Worm (Caenorhabditis elegans) whole organism, L2 larva: ENCODE results near the gene C29A12.22.

Source experiments
- C34F6.9 ChIP-seq: fragments of 150-350 bp; optimal IDR thresholded peaks from 2 replicates; lab custom pipeline; 2014; ENCODE audit warnings: missing biosample characterization, missing genetic modification characterization
- F13H6.1 ChIP-seq: sonication (generic microtip); optimal IDR thresholded peaks from 2 replicates; lab custom pipeline; 2016; ENCODE audit warnings: missing genetic modification characterization, missing compliant biosample characterization
- R02D3.7 ChIP-seq: fragments of 150-350 bp; optimal IDR thresholded peaks from 2 replicates; lab custom pipeline; 2014; ENCODE audit warnings: missing biosample characterization, missing genetic modification characterization
- Y55F3AM.14 ChIP-seq: fragments of 200-800 bp; sonication (Bioruptor generic); optimal IDR thresholded peaks from 2 replicates; lab custom pipeline; 2018; ENCODE audit warnings: mild to moderate bottlenecking, missing genetic modification characterization, missing compliant biosample characterization
- ZK546.5 ChIP-seq: sonication (generic microtip); optimal IDR thresholded peaks from 2 replicates; lab custom pipeline; 2017; ENCODE audit warnings: missing biosample characterization, missing genetic modification characterization
- alr-1 ChIP-seq: fragments of 150-350 bp; optimal IDR thresholded peaks from 2 replicates; lab custom pipeline; 2014; ENCODE audit warnings: missing biosample characterization, missing genetic modification characterization
- aly-2 ChIP-seq: fragments of 150-350 bp; optimal IDR thresholded peaks from 2 replicates; lab custom pipeline; 2014; ENCODE audit warnings: missing biosample characterization, missing genetic modification characterization
- ama-1 ChIP-seq: fragments of 150-350 bp; optimal IDR thresholded peaks from 2 replicates; lab custom pipeline; 2018; ENCODE audit warnings: inconsistent platforms
- blmp-1 ChIP-seq: sonication (generic microtip); optimal IDR thresholded peaks from 2 replicates; lab custom pipeline; 2017; ENCODE audit warnings: missing genetic modification characterization, mild to moderate bottlenecking, missing compliant biosample characterization, antibody characterized with exemption, moderate library complexity; ENCODE audit not compliant: insufficient read depth
- ceh-16 ChIP-seq: fragments of 150-350 bp; optimal IDR thresholded peaks from 2 replicates; lab custom pipeline; 2014; ENCODE audit warnings: missing biosample characterization, missing genetic modification characterization
- ceh-82 ChIP-seq: fragments of 150-350 bp; optimal IDR thresholded peaks from 2 replicates; lab custom pipeline; 2014; ENCODE audit warnings: missing biosample characterization, missing genetic modification characterization
- crh-2 ChIP-seq: sonication (generic microtip); optimal IDR thresholded peaks from 2 replicates; lab custom pipeline; 2017; ENCODE audit warnings: missing biosample characterization, missing genetic modification characterization
- dmd-4 ChIP-seq: sonication (generic microtip); optimal IDR thresholded peaks from 2 replicates; lab custom pipeline; 2017; ENCODE audit warnings: missing biosample characterization, missing genetic modification characterization
- egl-27 ChIP-seq: sonication (generic microtip); optimal IDR thresholded peaks from 3 replicates; lab custom pipeline; 2017; ENCODE audit warnings: missing biosample characterization, missing genetic modification reagents, missing genetic modification characterization
- elt-1 ChIP-seq: fragments of 150-350 bp; optimal IDR thresholded peaks from 2 replicates; lab custom pipeline; 2014; ENCODE audit warnings: missing biosample characterization, missing genetic modification characterization
- elt-3 ChIP-seq: sonication (generic microtip); optimal IDR thresholded peaks from 2 replicates; lab custom pipeline; 2017; ENCODE audit warnings: missing biosample characterization, missing genetic modification characterization
- fos-1 ChIP-seq: fragments of 150-350 bp; optimal IDR thresholded peaks from 2 replicates; lab custom pipeline; 2014; ENCODE audit warnings: missing biosample characterization, missing genetic modification characterization
- gmeb-1 ChIP-seq: fragments of 150-350 bp; optimal IDR thresholded peaks from 2 replicates; lab custom pipeline; 2014; ENCODE audit warnings: missing biosample characterization, missing genetic modification characterization
- lin-11 ChIP-seq: fragments of 150-350 bp; sonication (generic microtip); optimal IDR thresholded peaks from 2 replicates; lab custom pipeline; 2014; ENCODE audit warnings: missing biosample characterization, missing genetic modification characterization, inconsistent platforms, mixed read lengths
- lin-13 ChIP-seq: fragments of 150-350 bp; optimal IDR thresholded peaks from 2 replicates; lab custom pipeline; 2014; ENCODE audit warnings: missing biosample characterization, missing genetic modification reagents, missing genetic modification characterization
- lin-39 ChIP-seq: fragments of 150-350 bp; optimal IDR thresholded peaks from 2 replicates; lab custom pipeline; 2014; ENCODE audit warnings: missing biosample characterization, missing genetic modification reagents, missing genetic modification characterization
- lsy-2 ChIP-seq, 2 experiments: fragments of 150-350 bp in 1 of 2; sonication (generic microtip) in 1 of 2; optimal IDR thresholded peaks; 2 replicates each; lab custom pipeline; 2014 to 2017; ENCODE audit warnings: missing biosample characterization in 2 of 2, missing genetic modification characterization in 2 of 2
- mab-5 ChIP-seq: fragments of 150-350 bp; optimal IDR thresholded peaks from 2 replicates; lab custom pipeline; 2014; ENCODE audit warnings: missing biosample characterization, missing genetic modification characterization
- mbf-1 ChIP-seq: sonication (generic microtip); optimal IDR thresholded peaks from 2 replicates; lab custom pipeline; 2017; ENCODE audit warnings: missing biosample characterization, missing genetic modification characterization
- mdl-1 ChIP-seq, 2 experiments: fragments of 150-350 bp in 1 of 2; sonication (generic microtip) in 1 of 2; optimal IDR thresholded peaks; 2 replicates each; lab custom pipeline; 2017; ENCODE audit warnings: missing biosample characterization in 2 of 2, missing genetic modification characterization in 2 of 2
- nhr-10 ChIP-seq: sonication (generic microtip); optimal IDR thresholded peaks from 2 replicates; lab custom pipeline; 2017; ENCODE audit warnings: missing biosample characterization, missing genetic modification characterization
- nhr-11 ChIP-seq: fragments of 150-350 bp; optimal IDR thresholded peaks from 2 replicates; lab custom pipeline; 2014; ENCODE audit warnings: missing biosample characterization, missing genetic modification characterization
- nhr-12 ChIP-seq: fragments of 150-350 bp; optimal IDR thresholded peaks from 2 replicates; lab custom pipeline; 2014; ENCODE audit warnings: missing biosample characterization, missing genetic modification characterization
- nhr-129 ChIP-seq: fragments of 150-350 bp; optimal IDR thresholded peaks from 2 replicates; lab custom pipeline; 2014; ENCODE audit warnings: missing biosample characterization, missing genetic modification characterization
- nhr-21 ChIP-seq: fragments of 150-350 bp; optimal IDR thresholded peaks from 2 replicates; lab custom pipeline; 2014; ENCODE audit warnings: missing biosample characterization, missing genetic modification characterization
- nhr-23 ChIP-seq: fragments of 150-350 bp; optimal IDR thresholded peaks from 2 replicates; lab custom pipeline; 2014; ENCODE audit warnings: missing biosample characterization, missing genetic modification reagents, missing genetic modification characterization
- nhr-237 ChIP-seq: fragments of 150-350 bp; optimal IDR thresholded peaks from 2 replicates; lab custom pipeline; 2014; ENCODE audit warnings: missing biosample characterization, missing genetic modification characterization
- nhr-25 ChIP-seq: fragments of 150-350 bp; sonication (generic microtip); optimal IDR thresholded peaks from 3 replicates; lab custom pipeline; 2014; ENCODE audit warnings: missing biosample characterization, missing genetic modification characterization
- nhr-6 ChIP-seq: fragments of 150-350 bp; optimal IDR thresholded peaks from 2 replicates; lab custom pipeline; 2014; ENCODE audit warnings: missing biosample characterization, missing genetic modification characterization
- nhr-77 ChIP-seq: fragments of 150-350 bp; optimal IDR thresholded peaks from 2 replicates; lab custom pipeline; 2014; ENCODE audit warnings: missing biosample characterization, missing genetic modification characterization
- peb-1 ChIP-seq: fragments of 150-350 bp; optimal IDR thresholded peaks from 2 replicates; lab custom pipeline; 2014; ENCODE audit warnings: missing biosample characterization, missing genetic modification characterization
- sem-4 ChIP-seq: fragments of 150-350 bp; optimal IDR thresholded peaks from 2 replicates; lab custom pipeline; 2014; ENCODE audit warnings: missing biosample characterization, missing genetic modification reagents, missing genetic modification characterization
- skn-1 ChIP-seq: sonication (generic microtip); optimal IDR thresholded peaks from 2 replicates; lab custom pipeline; 2017; ENCODE audit warnings: missing biosample characterization, missing genetic modification characterization
- sma-3 ChIP-seq: sonication (generic microtip); optimal IDR thresholded peaks from 2 replicates; lab custom pipeline; 2016; ENCODE audit warnings: missing genetic modification reagents, missing genetic modification characterization, missing compliant biosample characterization
- sma-9 ChIP-seq, 2 experiments: fragments of 150-350 bp in 1 of 2; sonication (generic microtip) in 1 of 2; optimal IDR thresholded peaks; 2 replicates each; lab custom pipeline; 2014 to 2016; ENCODE audit warnings: missing genetic modification characterization in 2 of 2, mild to moderate bottlenecking in 1 of 2, missing biosample characterization in 1 of 2, missing compliant biosample characterization in 1 of 2, missing genetic modification reagents in 1 of 2, moderate library complexity in 1 of 2
- snpc-4 ChIP-seq: fragments of 150-350 bp; optimal IDR thresholded peaks from 2 replicates; lab custom pipeline; 2014; ENCODE audit warnings: missing biosample characterization, missing genetic modification characterization
- unc-39 ChIP-seq: fragments of 150-350 bp; optimal IDR thresholded peaks from 2 replicates; lab custom pipeline; 2014; ENCODE audit warnings: missing biosample characterization, missing genetic modification characterization
- unc-55 ChIP-seq: fragments of 150-350 bp; sonication (generic microtip); optimal IDR thresholded peaks from 3 replicates; lab custom pipeline; 2014; ENCODE audit warnings: missing biosample characterization, missing genetic modification reagents, missing genetic modification characterization
- unc-62 ChIP-seq: fragments of 150-350 bp; optimal IDR thresholded peaks from 2 replicates; lab custom pipeline; 2014; ENCODE audit warnings: missing biosample characterization, missing genetic modification reagents, missing genetic modification characterization
- zag-1 ChIP-seq: fragments of 150-350 bp; optimal IDR thresholded peaks from 2 replicates; lab custom pipeline; 2014; ENCODE audit warnings: missing biosample characterization, missing genetic modification characterization
- ztf-1 ChIP-seq: fragments of 200-800 bp; sonication (Bioruptor generic); conservative IDR thresholded peaks from 2 replicates; pipeline ENCODE4 v1.3.6; 2022; ENCODE audit warnings: missing genetic modification characterization, missing compliant biosample characterization
- ztf-11 ChIP-seq: sonication (generic microtip); optimal IDR thresholded peaks from 2 replicates; lab custom pipeline; 2017; ENCODE audit warnings: missing biosample characterization, missing genetic modification characterization
- ztf-4 ChIP-seq: fragments of 150-350 bp; optimal IDR thresholded peaks from 2 replicates; lab custom pipeline; 2014; ENCODE audit warnings: missing biosample characterization, missing genetic modification characterization

Gene C29A12.22

ce11 chrV:10805934-10806333 lies 5.9 kb upstream of the C29A12.22 start, which contains the start of gene prp-38:
Gene prp-38, minus strand, starts transcription at chrV:10806034.
- TF ChIP-seq zag-1 (tag; lab: Kevin White, UChicago) = no peak
- TF ChIP-seq, all 48 proteins: peak for 0

- TF ChIP-seq elt-3 (tag; lab: Kevin White, UChicago) = no peak
- TF ChIP-seq mab-5 (tag; lab: Kevin White, UChicago) = peak; percentile 91
- peak; percentile 96 for TF ChIP-seq sma-9 (GFP tag; optimal IDR thresholded peaks at IDR 0.05; lab: Kevin White, UChicago)
- no peak for TF ChIP-seq sma-9 (tag; optimal IDR thresholded peaks at IDR 0.05; lab: Kevin White, UChicago)
- peak; percentile 82 for TF ChIP-seq lin-13 (GFP tag; lab: Kevin White, UChicago)
- TF ChIP-seq mbf-1 (tag; lab: Kevin White, UChicago) = no peak
- no peak for TF ChIP-seq nhr-12 (tag; lab: Kevin White, UChicago)
- TF ChIP-seq C34F6.9 (tag; lab: Kevin White, UChicago) = peak; percentile 89
- peak; percentile 93 for TF ChIP-seq F13H6.1 (tag; lab: Kevin White, UChicago)
- peak; percentile 7 for TF ChIP-seq Y55F3AM.14 (GFP tag; lab: Kevin White, UChicago)
- TF ChIP-seq peb-1 = no peak
- TF ChIP-seq sma-3 = peak; percentile 90
- TF ChIP-seq sem-4 = peak; percentile 85
- no peak for TF ChIP-seq nhr-23
- peak; percentile 83 for TF ChIP-seq crh-2 (tag; lab: Kevin White, UChicago)
- TF ChIP-seq nhr-10 = no peak
- peak; percentile 62 for TF ChIP-seq nhr-6 (tag; lab: Kevin White, UChicago)
- TF ChIP-seq unc-55 (GFP tag; lab: Kevin White, UChicago) = peak; percentile 95
- no peak for TF ChIP-seq unc-39 (tag; lab: Kevin White, UChicago)
- no peak for TF ChIP-seq lin-39 (tag; lab: Kevin White, UChicago)
- TF ChIP-seq gmeb-1 = peak; percentile 86
- TF ChIP-seq skn-1 (tag; lab: Kevin White, UChicago) = no peak
- no peak for TF ChIP-seq aly-2 (tag; lab: Kevin White, UChicago)
- peak; percentile 91 for TF ChIP-seq nhr-25 (tag; lab: Kevin White, UChicago)
- peak; percentile 1 for TF ChIP-seq alr-1 (tag; lab: Kevin White, UChicago)
- TF ChIP-seq ztf-4 = peak; percentile 83
- TF ChIP-seq R02D3.7 (tag; lab: Kevin White, UChicago) = peak; percentile 19
- TF ChIP-seq blmp-1 (tag; lab: Kevin White, UChicago) = no peak
- TF ChIP-seq nhr-21 (tag; lab: Kevin White, UChicago) = peak; percentile 70
- no peak for TF ChIP-seq nhr-77
- TF ChIP-seq elt-1 (tag; lab: Kevin White, UChicago) = no peak
- TF ChIP-seq mdl-1 (tag; optimal IDR thresholded peaks at IDR 0.05; lab: Kevin White, UChicago) = peak in 1 of 2 experiments; percentile 30
- peak; percentile 56 for TF ChIP-seq zag-1 (tag; lab: Kevin White, UChicago)
- no peak for TF ChIP-seq dmd-4 (tag; lab: Kevin White, UChicago)
- TF ChIP-seq ZK546.5 (tag; lab: Kevin White, UChicago) = peak; percentile 22
- TF ChIP-seq nhr-129 (tag; lab: Kevin White, UChicago) = peak; percentile 86
- TF ChIP-seq ceh-16 = peak; percentile 63
- TF ChIP-seq ama-1 (lab: Kevin White, UChicago) = no peak
- TF ChIP-seq lin-11 (tag; lab: Kevin White, UChicago) = peak; percentile 88
- peak; percentile 9 for TF ChIP-seq ztf-11
- TF ChIP-seq fos-1 (tag; lab: Kevin White, UChicago) = peak; percentile 54
- TF ChIP-seq nhr-237 = peak; percentile 23
- TF ChIP-seq ceh-82 (tag; lab: Kevin White, UChicago) = peak; percentile 50
- TF ChIP-seq lsy-2 (tag; optimal IDR thresholded peaks at IDR 0.05; lab: Kevin White, UChicago) = peak; percentile 72 to 87
- peak; percentile 53 for TF ChIP-seq nhr-11 (tag; lab: Kevin White, UChicago)
- TF ChIP-seq ztf-1 (GFP tag; lab: Robert Waterston, UW) = no peak
- peak; percentile 74 for TF ChIP-seq snpc-4 (tag; lab: Kevin White, UChicago)
- no peak for TF ChIP-seq unc-62 (GFP tag; lab: Kevin White, UChicago)
- peak; percentile 62 for TF ChIP-seq egl-27 (tag; lab: Kevin White, UChicago)
These were observed 4.0 kb upstream of the C29A12.22 start, which contains the start of gene plrg-1 for ce11 chrV:10807862-10808327. Gene plrg-1, minus strand, starts transcription at chrV:10807912.
